Worm (Caenorhabditis elegans) whole organism, young adult: ENCODE results near the gene tag-89.
"Not testable (repeated sequence)": the region's sequence is repeated elsewhere in the genome, so short reads cannot be mapped to it uniquely, and the experiment has no call there.

Experiments
- F57C9.4 ChIP-seq: sonication (generic microtip); optimal IDR thresholded peaks from 2 replicates; lab custom pipeline; 2017; ENCODE audit warnings: mild to moderate bottlenecking, missing genetic modification characterization, missing compliant biosample characterization
- Y95B8A.8 ChIP-seq: fragments of 200-800 bp; sonication (Bioruptor generic); IDR thresholded peaks from 2 replicates; pipeline ENCODE4 v1.3.6; 2022; ENCODE audit warnings: missing genetic modification reagents, missing genetic modification characterization, missing compliant biosample characterization
- ceh-79 ChIP-seq: sonication (generic microtip); optimal IDR thresholded peaks from 2 replicates; lab custom pipeline; 2017; ENCODE audit warnings: mild to moderate bottlenecking, missing genetic modification characterization, missing compliant biosample characterization
- lag-1 ChIP-seq: fragments of 200-800 bp; sonication (Bioruptor generic); IDR thresholded peaks from 2 replicates; pipeline ENCODE4 v1.3.6; 2022; ENCODE audit warnings: missing genetic modification reagents, missing genetic modification characterization, missing compliant biosample characterization
- mel-28 ChIP-seq: sonication (generic microtip); optimal IDR thresholded peaks from 2 replicates; lab custom pipeline; 2016; ENCODE audit warnings: borderline replicate concordance, mild to moderate bottlenecking, missing genetic modification characterization, missing compliant biosample characterization
- nhr-90 ChIP-seq: sonication (generic microtip); optimal IDR thresholded peaks from 2 replicates; lab custom pipeline; 2016; ENCODE audit warnings: missing genotype, mild to moderate bottlenecking, missing genetic modification characterization, missing compliant biosample characterization
- rec-8 ChIP-seq, 2 experiments: sonication (generic microtip); optimal IDR thresholded peaks; 2 replicates each; lab custom pipeline; 2016; ENCODE audit warnings: mild to moderate bottlenecking in 2 of 2, missing genetic modification characterization in 2 of 2, missing genetic modification reagents in 2 of 2, missing genotype in 2 of 2, missing biosample characterization in 1 of 2, missing compliant biosample characterization in 1 of 2, moderate library complexity in 1 of 2
- snpc-1.1 ChIP-seq: sonication (generic microtip); optimal IDR thresholded peaks from 2 replicates; lab custom pipeline; 2017; ENCODE audit warnings: missing genetic modification characterization, mild to moderate bottlenecking, missing compliant biosample characterization, antibody characterized with exemption, moderate library complexity, missing genotype, missing genetic modification reagents; ENCODE audit not compliant: insufficient read depth
- unc-62 ChIP-seq: fragments of 150-350 bp; optimal IDR thresholded peaks from 2 replicates; lab custom pipeline; 2014; ENCODE audit warnings: missing biosample characterization, missing genetic modification reagents, missing genetic modification characterization

ce11 chrIV:11400098-11400497 is 5.8 kb downstream of the tag-89 start:
- not testable (repeated sequence) for TF ChIP-seq unc-62; nhr-90; F57C9.4 (tag; lab: Kevin White, UChicago); ceh-79 (tag; lab: Kevin White, UChicago); mel-28; rec-8 (tag; optimal IDR thresholded peaks at IDR 0.05; lab: Kevin White, UChicago); lag-1 (GFP tag; lab: Robert Waterston, UW); snpc-1.1 (tag; lab: Kevin White, UChicago)
- TF ChIP-seq Y95B8A.8, result 0 out of 2 replicates have a peak, but pooled peaks have one; percentile 58
